Fruit fly (Drosophila melanogaster): ENCODE results near the gene Hsp23.

The Hsp23 gene

dm6 chr3L:9358713-9359040 lies 23.0 kb upstream of the Hsp23 start, which contains the start of the genes UGP and Svip:
Gene UGP (minus strand): TSS chr3L:9358935.
Gene Svip (plus strand): TSS chr3L:9358999.
- no peak for TF ChIP-seq CG17801 (GFP tag; optimal IDR thresholded peaks at IDR 0.05; ENCODE audit: partially characterized antibody)

DNA sequence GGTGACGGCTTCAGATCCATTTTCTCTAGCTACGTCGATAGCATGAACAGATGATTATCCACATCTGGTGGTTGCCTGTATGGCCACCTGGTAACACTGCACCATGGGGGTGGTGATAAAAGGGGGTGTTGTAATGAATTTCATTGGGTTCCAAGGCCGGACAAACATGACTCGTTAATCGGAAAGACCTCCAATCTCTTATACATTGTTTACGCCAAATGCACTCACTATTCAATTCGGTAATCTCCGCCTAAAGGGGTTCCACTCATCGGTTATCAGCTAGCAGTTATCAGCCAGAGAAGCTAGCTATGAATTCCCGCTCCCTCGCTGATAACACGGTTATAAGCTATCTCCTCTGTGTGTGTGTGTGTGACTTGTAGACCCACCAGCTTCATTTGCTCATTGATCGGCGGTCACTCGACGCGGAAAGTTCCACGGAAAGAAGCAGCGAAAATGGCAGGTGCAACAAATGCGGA lies 21.4 kb upstream of the Hsp23 start, which contains the start of gene Pdxk:
TSS of gene Pdxk (plus strand) at position 100 of the 476 bp plus-strand sequence.
- TF ChIP-seq CG17801 (GFP tag; optimal IDR thresholded peaks at IDR 0.05; ENCODE audit: partially characterized antibody) = peak; percentile 47

dm6 chr3L:9361894-9362293 lies 19.8 kb upstream of the Hsp23 start, which contains the start of gene CG34456:
Gene CG34456 (plus strand): TSS chr3L:9362108.
- TF ChIP-seq CG17801 (GFP tag; optimal IDR thresholded peaks at IDR 0.05; ENCODE audit: partially characterized antibody) = peak; percentile 62

dm6 chr3L:9364131-9364530 lies 17.6 kb upstream of the Hsp23 start, which contains the start of gene mRRF1:
Gene mRRF1 (plus strand): TSS chr3L:9364350.
- TF ChIP-seq CG17801 (GFP tag; optimal IDR thresholded peaks at IDR 0.05; ENCODE audit: partially characterized antibody) = no peak

DNA sequence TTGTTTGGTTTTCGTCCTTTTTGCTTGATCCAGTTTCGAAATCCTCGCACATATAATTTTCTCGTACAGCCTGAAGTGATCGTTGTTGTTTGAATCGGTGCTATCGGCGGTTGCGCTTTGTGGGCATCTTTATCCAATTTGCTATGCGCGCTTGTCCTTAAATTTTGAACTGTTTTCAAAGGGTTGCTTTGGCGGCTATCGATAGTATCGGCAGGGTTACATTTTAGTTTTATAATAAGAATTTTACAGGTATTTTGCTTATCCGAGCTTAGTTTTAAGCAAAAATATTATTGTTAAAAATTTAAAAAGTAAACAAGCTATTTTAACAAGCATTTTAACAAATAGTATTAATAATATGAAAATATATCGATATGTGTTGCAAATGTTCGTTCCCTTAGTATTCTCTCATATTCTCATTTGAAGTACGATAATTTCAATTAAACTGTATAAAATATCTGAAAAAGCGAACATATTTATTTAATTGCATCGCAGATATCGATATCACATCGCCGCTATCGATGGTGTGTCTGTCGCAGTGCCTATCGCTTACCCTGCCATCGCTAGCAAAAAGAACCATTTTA lies 14.7 kb upstream of the Hsp23 start, which contains the start of the genes Klp67A and CG4452:
TSS of gene Klp67A (minus strand) at position 197 of the 581 bp plus-strand sequence.
TSS of gene CG4452 (plus strand) at position 528 of the 581 bp plus-strand sequence.
- no peak for TF ChIP-seq CG17801 (GFP tag; optimal IDR thresholded peaks at IDR 0.05; ENCODE audit: partially characterized antibody)

DNA sequence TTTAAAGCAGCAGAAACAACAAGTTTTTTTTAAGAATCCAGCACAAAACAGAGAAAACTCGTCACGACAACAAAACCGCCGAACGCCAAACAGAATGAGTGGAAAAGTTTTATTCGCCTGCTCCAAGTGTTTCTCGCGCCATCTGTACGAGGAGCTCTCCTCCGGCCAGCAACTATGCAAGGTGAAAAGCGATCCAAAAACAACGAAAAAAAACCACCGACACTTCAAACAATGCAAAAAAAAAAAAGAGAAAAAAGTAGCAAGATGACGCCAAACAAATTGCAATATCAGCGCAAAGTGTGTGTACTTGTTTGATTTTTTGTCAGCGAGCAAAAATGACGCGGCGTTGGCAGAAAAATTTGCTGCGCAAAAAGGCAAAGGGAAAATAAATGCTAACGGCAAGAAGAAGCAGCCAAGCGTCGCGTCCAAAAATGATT lies 14.2 kb upstream of the Hsp23 start:
- peak; percentile 78 for TF ChIP-seq CG17801 (GFP tag; optimal IDR thresholded peaks at IDR 0.05; ENCODE audit: partially characterized antibody)

dm6 chr3L:9368665-9369064 lies 13.0 kb upstream of the Hsp23 start:
- no peak for TF ChIP-seq CG17801 (GFP tag; optimal IDR thresholded peaks at IDR 0.05; ENCODE audit: partially characterized antibody)

dm6 chr3L:9370907-9371365 lies 10.7 kb upstream of the Hsp23 start, which contains the start of gene Fdx1:
Gene Fdx1 (minus strand): TSS chr3L:9371238.
- peak; percentile 64 for TF ChIP-seq CG17801 (GFP tag; optimal IDR thresholded peaks at IDR 0.05; ENCODE audit: partially characterized antibody)

- no peak for TF ChIP-seq CG17801 (GFP tag; optimal IDR thresholded peaks at IDR 0.05; ENCODE audit: partially characterized antibody)
Measured at dm6 chr3L:9372278-9372975, 9.3 kb upstream of the Hsp23 start, which contains the start of the genes Hsp67Bc, CG4456 and Hsp22. Gene Hsp67Bc (minus strand): TSS chr3L:9372497. Gene CG4456 (plus strand): TSS chr3L:9372722. Gene Hsp22 (plus strand): TSS chr3L:9372931.

DNA sequence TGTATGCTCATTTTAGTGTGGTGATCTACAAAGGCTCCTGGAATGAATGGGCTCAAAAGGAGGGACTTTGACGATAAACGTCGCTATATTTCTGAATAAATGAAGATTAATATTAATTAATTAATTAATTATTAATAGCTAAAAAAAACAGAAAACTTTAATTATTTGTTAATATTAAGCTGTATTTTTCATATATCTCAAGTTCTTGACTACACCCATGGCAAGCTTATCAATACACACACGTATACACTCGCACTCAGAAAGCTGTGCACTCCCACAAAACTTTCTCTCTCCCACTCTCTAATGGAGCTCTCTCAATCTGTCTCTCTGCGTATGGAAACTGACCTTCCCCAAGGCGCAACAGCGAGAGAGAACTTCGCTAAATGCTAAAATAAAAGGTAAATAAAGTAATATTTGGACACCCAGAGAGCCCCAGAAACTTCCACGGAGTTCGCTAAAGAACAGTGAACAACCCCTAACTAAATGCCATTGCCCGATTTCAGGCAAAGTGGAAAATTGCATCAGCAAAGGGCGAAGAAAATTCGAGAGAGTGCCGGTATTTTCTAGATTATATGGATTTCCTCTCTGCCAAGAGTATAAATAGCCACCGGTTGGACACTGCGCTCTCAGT lies 8.2 kb upstream of the Hsp23 start:
- no peak for TF ChIP-seq CG17801 (GFP tag; optimal IDR thresholded peaks at IDR 0.05; ENCODE audit: partially characterized antibody)

DNA sequence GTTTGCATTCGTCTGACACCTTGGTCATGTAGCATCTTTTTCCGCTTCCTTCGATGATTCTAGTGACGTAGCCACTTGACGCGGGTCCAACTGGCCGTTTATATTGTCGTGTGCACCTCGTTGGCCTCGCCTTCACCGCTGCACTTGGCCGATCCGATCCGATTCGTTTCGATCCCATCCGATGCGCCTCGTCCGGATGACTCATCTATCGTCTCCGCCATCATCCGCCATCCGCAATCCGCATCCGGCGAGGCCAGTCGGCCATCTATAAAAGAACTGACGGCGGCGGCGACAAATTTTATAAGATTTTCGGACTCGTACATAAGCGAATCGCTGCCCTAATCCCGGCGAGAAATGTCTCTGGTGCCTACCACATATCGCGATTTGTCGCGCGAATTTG lies 6.6 kb upstream of the Hsp23 start, which contains the start of gene CG4461:
TSS of gene CG4461 (plus strand) at position 301 of the 400 bp plus-strand sequence.
- no peak for TF ChIP-seq CG17801 (GFP tag; optimal IDR thresholded peaks at IDR 0.05; ENCODE audit: partially characterized antibody)

dm6 chr3L:9376573-9376972 lies 5.1 kb upstream of the Hsp23 start:
- no peak for TF ChIP-seq CG17801 (GFP tag; optimal IDR thresholded peaks at IDR 0.05; ENCODE audit: partially characterized antibody)

DNA sequence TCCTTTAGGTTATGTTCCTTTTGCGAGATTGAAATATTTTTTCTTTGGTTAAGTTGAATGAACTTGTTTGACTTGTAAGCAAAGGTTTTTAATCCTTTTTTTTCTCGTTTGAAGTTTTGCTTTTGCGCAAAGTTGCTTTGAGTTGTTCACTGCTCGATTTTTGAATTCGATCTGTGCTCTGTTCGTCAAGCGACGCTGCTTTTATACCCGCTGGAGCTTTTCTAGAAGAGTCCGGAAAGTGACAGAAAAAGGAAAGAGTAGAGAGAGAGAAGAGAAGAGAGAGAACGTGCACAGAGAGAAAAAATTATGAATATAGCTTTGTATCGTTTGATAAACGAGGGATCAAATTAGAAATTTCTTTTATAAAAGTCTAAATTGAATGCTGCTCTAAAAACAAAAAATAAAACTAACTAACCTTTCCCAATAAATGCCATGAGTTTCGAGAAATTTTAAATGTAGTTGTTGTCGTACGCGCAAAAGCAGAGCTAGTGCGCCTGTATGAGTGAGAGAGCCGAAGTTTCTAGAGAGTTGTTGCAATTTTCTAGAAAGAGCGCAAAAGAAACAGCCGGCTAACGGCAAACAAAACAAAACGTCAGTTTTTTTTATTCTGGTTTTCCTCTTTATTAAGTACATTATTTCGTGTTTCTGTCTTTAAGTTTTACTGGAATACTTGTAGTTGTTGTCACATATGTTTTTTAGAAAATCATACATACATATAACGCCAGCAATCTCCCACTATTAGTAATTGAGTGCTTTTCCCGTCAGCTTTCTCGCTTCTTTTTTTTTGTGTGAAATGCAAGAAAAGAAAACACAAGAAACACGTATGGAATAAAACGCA lies 4.3 kb upstream of the Hsp23 start, which contains the start of gene Hsp26:
TSS of gene Hsp26 (minus strand) at position 230 of the 838 bp plus-strand sequence.
- peak; percentile 90 for TF ChIP-seq CG17801 (GFP tag; optimal IDR thresholded peaks at IDR 0.05; ENCODE audit: partially characterized antibody)
